Worm (Caenorhabditis elegans) whole organism, L2 larva: ENCODE data around the gene mix-1.

Source experiments
- elt-1 ChIP-seq: fragments of 150-350 bp; optimal IDR thresholded peaks from 2 replicates; lab custom pipeline; 2014; ENCODE audit warnings: missing biosample characterization, missing genetic modification characterization
- lin-11 ChIP-seq: fragments of 150-350 bp; sonication (generic microtip); optimal IDR thresholded peaks from 2 replicates; lab custom pipeline; 2014; ENCODE audit warnings: missing biosample characterization, missing genetic modification characterization, inconsistent platforms, mixed read lengths
- lin-39 ChIP-seq: fragments of 150-350 bp; optimal IDR thresholded peaks from 2 replicates; lab custom pipeline; 2014; ENCODE audit warnings: missing biosample characterization, missing genetic modification reagents, missing genetic modification characterization

DNA sequence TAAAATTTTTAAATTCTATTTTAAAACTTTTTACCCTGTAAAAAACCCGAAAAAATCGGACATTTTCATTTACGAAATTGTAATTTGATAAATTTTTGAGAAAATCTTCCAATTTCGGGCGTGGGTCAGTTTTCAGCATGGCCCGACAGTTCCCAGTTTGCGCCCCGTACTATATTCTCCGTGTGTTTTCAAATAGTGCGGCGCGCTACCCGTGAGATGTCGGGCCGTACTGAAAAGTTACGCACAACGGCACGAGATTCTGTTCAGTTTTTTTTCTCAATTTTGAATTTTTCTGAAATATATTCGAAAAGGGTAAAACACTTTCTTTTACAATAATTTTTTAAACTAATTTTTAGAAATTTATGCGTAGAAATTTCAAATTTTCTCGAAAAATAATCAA, 23.0 kb downstream of the mix-1 start:
- TF ChIP-seq elt-1 (tag; lab: Kevin White, UChicago) (no peak), lin-39 (tag; lab: Kevin White, UChicago) (no peak), lin-11 (no peak)
